Fruit fly (Drosophila melanogaster) whole organism, embryonic: ENCODE measurements around the gene CG11980.

Source experiments
- Atf6 ChIP-seq: fragments of 200-800 bp; sonication (Bioruptor generic); IDR thresholded peaks from 2 replicates; pipeline ENCODE4 v1.3.6; 2022; ENCODE audit warnings: missing biosample characterization, missing genetic modification characterization
- C15 ChIP-seq: fragments of 200-800 bp; sonication (Bioruptor generic); IDR thresholded peaks from 3 replicates; pipeline ENCODE4 v1.3.6; 2022; ENCODE audit warnings: missing biosample characterization, missing genetic modification characterization
- CG10147 ChIP-seq: fragments of 200-800 bp; sonication (Bioruptor generic); optimal IDR thresholded peaks from 2 replicates; lab custom pipeline; 2019; ENCODE audit warnings: missing biosample characterization, mild to moderate bottlenecking, missing genetic modification characterization, moderate library complexity
- CG10274 ChIP-seq: fragments of 200-800 bp; sonication (Bioruptor generic); optimal IDR thresholded peaks from 3 replicates; lab custom pipeline; 2017; ENCODE audit warnings: missing biosample characterization, mild to moderate bottlenecking, missing genetic modification characterization
- CG10565 ChIP-seq: fragments of 200-800 bp; sonication (Bioruptor generic); optimal IDR thresholded peaks from 3 replicates; lab custom pipeline; 2016; ENCODE audit warnings: missing biosample characterization, mild to moderate bottlenecking, missing genetic modification characterization
- CG11085 ChIP-seq: fragments of 200-800 bp; sonication (Bioruptor generic); IDR thresholded peaks from 2 replicates; pipeline ENCODE4 v1.3.6; 2022; ENCODE audit warnings: missing biosample characterization, missing genetic modification characterization
- CG12104 ChIP-seq: fragments of 200-800 bp; sonication (Bioruptor generic); optimal IDR thresholded peaks from 3 replicates; lab custom pipeline; 2016; ENCODE audit warnings: missing biosample characterization, missing genetic modification characterization
- CG12659 ChIP-seq: fragments of 200-800 bp; sonication (Bioruptor generic); optimal IDR thresholded peaks from 3 replicates; lab custom pipeline; 2017; ENCODE audit warnings: mild to moderate bottlenecking, missing biosample characterization, missing genetic modification reagents, missing genetic modification characterization
- CG12942 ChIP-seq: fragments of 200-800 bp; sonication (Bioruptor generic); optimal IDR thresholded peaks from 3 replicates; lab custom pipeline; 2016; ENCODE audit warnings: missing biosample characterization, missing genetic modification characterization
- CG15073 ChIP-seq: fragments of 200-800 bp; sonication (Bioruptor generic); optimal IDR thresholded peaks from 2 replicates; lab custom pipeline; 2016; ENCODE audit warnings: missing biosample characterization, missing genetic modification characterization
- CG30403 ChIP-seq: fragments of 200-800 bp; sonication (Bioruptor generic); optimal IDR thresholded peaks from 3 replicates; lab custom pipeline; 2016; ENCODE audit warnings: missing biosample characterization, missing genetic modification characterization
- CG34376 ChIP-seq: fragments of 200-800 bp; sonication (Bioruptor generic); optimal IDR thresholded peaks from 2 replicates; lab custom pipeline; 2018; ENCODE audit warnings: missing biosample characterization, mild to moderate bottlenecking, missing genetic modification characterization
- CG7839 ChIP-seq: fragments of 200-800 bp; sonication (Bioruptor generic); optimal IDR thresholded peaks from 3 replicates; lab custom pipeline; 2018; ENCODE audit warnings: missing biosample characterization, mild to moderate bottlenecking, missing genetic modification characterization, moderate library complexity
- Deaf1 ChIP-seq: fragments of 200-800 bp; optimal IDR thresholded peaks from 3 replicates; lab custom pipeline; 2019; ENCODE audit warnings: missing biosample characterization, mild to moderate bottlenecking, missing genetic modification characterization, moderate library complexity
- Doc3 ChIP-seq: fragments of 200-800 bp; sonication (Bioruptor generic); IDR thresholded peaks from 3 replicates; pipeline ENCODE4 v1.3.6; 2022; ENCODE audit warnings: missing biosample characterization, missing genetic modification characterization; ENCODE audit not compliant: partially characterized antibody
- Drgx ChIP-seq: fragments of 200-800 bp; sonication (Bioruptor generic); IDR thresholded peaks from 2 replicates; pipeline ENCODE4 v1.3.6; 2022; ENCODE audit warnings: missing biosample characterization, missing genetic modification characterization
- E2f2 ChIP-seq: fragments of 200-800 bp; sonication (Bioruptor generic); IDR thresholded peaks from 2 replicates; pipeline ENCODE4 v1.3.6; 2022; ENCODE audit warnings: missing biosample characterization, missing genetic modification characterization
- Eip74EF ChIP-seq, 2 experiments: fragments of 200-800 bp in 1 of 2; fragments of >200 bp in 1 of 2; sonication (Bioruptor generic) in 1 of 2; optimal IDR thresholded peaks; 2 replicates each; lab custom pipeline; 2017 to 2019; ENCODE audit warnings: missing biosample characterization in 2 of 2, missing genetic modification characterization in 2 of 2, mild to moderate bottlenecking in 1 of 2, moderate library complexity in 1 of 2
- Fer3 ChIP-seq: fragments of 200-800 bp; sonication (Bioruptor generic); optimal IDR thresholded peaks from 2 replicates; lab custom pipeline; 2018; ENCODE audit warnings: missing biosample characterization, mild to moderate bottlenecking, missing genetic modification characterization, moderate library complexity
- HLHmδ ChIP-seq: fragments of 200-800 bp; sonication (Bioruptor generic); optimal IDR thresholded peaks from 2 replicates; lab custom pipeline; 2018; ENCODE audit warnings: missing biosample characterization, mild to moderate bottlenecking, missing genetic modification characterization, moderate library complexity
- Hand ChIP-seq: fragments of 200-800 bp; sonication (Bioruptor generic); optimal IDR thresholded peaks from 2 replicates; lab custom pipeline; 2017; ENCODE audit warnings: mild to moderate bottlenecking, missing biosample characterization, missing genetic modification reagents, missing genetic modification characterization
- Hey ChIP-seq: fragments of 200-800 bp; sonication (Bioruptor generic); optimal IDR thresholded peaks from 3 replicates; lab custom pipeline; 2018; ENCODE audit warnings: missing biosample characterization, mild to moderate bottlenecking, missing genetic modification characterization
- HmgD ChIP-seq: fragments of 200-800 bp; sonication (Bioruptor generic); optimal IDR thresholded peaks from 3 replicates; lab custom pipeline; 2016; ENCODE audit warnings: missing biosample characterization, missing genetic modification characterization
- HmgZ ChIP-seq: fragments of 200-800 bp; sonication (Bioruptor generic); optimal IDR thresholded peaks from 2 replicates; lab custom pipeline; 2018; ENCODE audit warnings: missing biosample characterization, mild to moderate bottlenecking, missing genetic modification characterization
- Hmr ChIP-seq: fragments of 200-800 bp; sonication (Bioruptor generic); optimal IDR thresholded peaks from 3 replicates; lab custom pipeline; 2017; ENCODE audit warnings: mild to moderate bottlenecking, missing biosample characterization, missing genetic modification reagents, missing genetic modification characterization
- Hmx ChIP-seq: fragments of 200-800 bp; sonication (Bioruptor generic); optimal IDR thresholded peaks from 2 replicates; lab custom pipeline; 2016; ENCODE audit warnings: missing biosample characterization, missing genetic modification characterization
- Hsf ChIP-seq: fragments of 200-800 bp; sonication (Bioruptor generic); optimal IDR thresholded peaks from 3 replicates; lab custom pipeline; 2016; ENCODE audit warnings: missing biosample characterization, missing genetic modification characterization
- Mes4 ChIP-seq: fragments of 200-800 bp; sonication (Bioruptor generic); optimal IDR thresholded peaks from 2 replicates; lab custom pipeline; 2016; ENCODE audit warnings: missing biosample characterization, missing genetic modification characterization
- NC2α ChIP-seq: fragments of 200-800 bp; sonication (Bioruptor generic); optimal IDR thresholded peaks from 2 replicates; lab custom pipeline; 2016; ENCODE audit warnings: missing biosample characterization, missing genetic modification characterization
- NFAT ChIP-seq: fragments of 200-800 bp; sonication (Bioruptor generic); IDR thresholded peaks from 2 replicates; pipeline ENCODE4 v1.3.6; 2022; ENCODE audit warnings: missing biosample characterization, missing genetic modification characterization
- Side ChIP-seq: fragments of 200-800 bp; sonication (Bioruptor generic); optimal IDR thresholded peaks from 2 replicates; lab custom pipeline; 2016; ENCODE audit warnings: missing biosample characterization, missing genetic modification characterization
- Trl ChIP-seq, 3 experiments: fragments of >200 bp in 2 of 3; fragments of 200-800 bp in 1 of 3; sonication (Bioruptor generic) in 1 of 3; optimal IDR thresholded peaks; 2 replicates in 1 of 3; 3 replicates in 2 of 3; lab custom pipeline; 2016 to 2017; ENCODE audit warnings: missing biosample characterization in 1 of 3, missing genetic modification characterization in 1 of 3
- ash1 ChIP-seq: fragments of 200-800 bp; sonication (Bioruptor generic); optimal IDR thresholded peaks from 2 replicates; lab custom pipeline; 2018; ENCODE audit warnings: missing biosample characterization, mild to moderate bottlenecking, missing genetic modification characterization
- bowl ChIP-seq: fragments of 200-800 bp; sonication (Bioruptor generic); IDR thresholded peaks from 2 replicates; pipeline ENCODE4 v1.3.6; 2022; ENCODE audit warnings: missing biosample characterization, missing genetic modification characterization
- chinmo ChIP-seq: fragments of 200-800 bp; sonication (Bioruptor generic); IDR thresholded peaks from 4 replicates; pipeline ENCODE4 v1.3.6; 2022; ENCODE audit warnings: missing biosample characterization, missing genetic modification characterization; ENCODE audit not compliant: partially characterized antibody
- da ChIP-seq: fragments of 200-800 bp; sonication (Bioruptor generic); optimal IDR thresholded peaks from 2 replicates; lab custom pipeline; 2016; ENCODE audit warnings: missing biosample characterization, missing genetic modification characterization
- dati ChIP-seq: fragments of 200-800 bp; sonication (Bioruptor generic); IDR thresholded peaks from 2 replicates; pipeline ENCODE4 v1.3.6; 2022; ENCODE audit warnings: missing biosample characterization, missing genetic modification characterization
- dmrt11E ChIP-seq: fragments of 200-800 bp; sonication (Bioruptor generic); optimal IDR thresholded peaks from 3 replicates; lab custom pipeline; 2018; ENCODE audit warnings: missing biosample characterization, mild to moderate bottlenecking, missing genetic modification characterization, moderate library complexity
- ems ChIP-seq: fragments of 200-800 bp; sonication (Bioruptor generic); optimal IDR thresholded peaks from 3 replicates; lab custom pipeline; 2016; ENCODE audit warnings: missing biosample characterization, missing genetic modification characterization
- exex ChIP-seq: fragments of 200-800 bp; sonication (Bioruptor generic); optimal IDR thresholded peaks from 4 replicates; lab custom pipeline; 2018; ENCODE audit warnings: missing biosample characterization, mild to moderate bottlenecking, missing genetic modification characterization, moderate library complexity
- gem ChIP-seq: fragments of 200-800 bp; sonication (Bioruptor generic); optimal IDR thresholded peaks from 2 replicates; lab custom pipeline; 2019; ENCODE audit warnings: missing biosample characterization, mild to moderate bottlenecking, missing genetic modification characterization, moderate library complexity
- hth ChIP-seq: fragments of >200 bp; optimal IDR thresholded peaks from 2 replicates; lab custom pipeline; 2017; ENCODE audit warnings: inconsistent platforms
- maf-S ChIP-seq: fragments of 200-800 bp; sonication (Bioruptor generic); optimal IDR thresholded peaks from 2 replicates; lab custom pipeline; 2016; ENCODE audit warnings: missing biosample characterization, missing genetic modification characterization
- onecut ChIP-seq: fragments of 200-800 bp; sonication (Bioruptor generic); IDR thresholded peaks from 2 replicates; pipeline ENCODE4 v1.3.6; 2022; ENCODE audit warnings: missing biosample characterization, missing genetic modification characterization
- pho ChIP-seq: fragments of 200-800 bp; sonication (Bioruptor generic); optimal IDR thresholded peaks from 2 replicates; lab custom pipeline; 2016; ENCODE audit warnings: missing biosample characterization, missing genetic modification characterization
- repo ChIP-seq: fragments of 200-800 bp; sonication (Bioruptor generic); optimal IDR thresholded peaks from 2 replicates; lab custom pipeline; 2016; ENCODE audit warnings: missing biosample characterization, missing genetic modification characterization
- scrt ChIP-seq: fragments of 200-800 bp; sonication (Bioruptor generic); optimal IDR thresholded peaks from 2 replicates; lab custom pipeline; 2018; ENCODE audit warnings: missing biosample characterization, mild to moderate bottlenecking, missing genetic modification characterization, moderate library complexity
- sd ChIP-seq: fragments of 200-800 bp; sonication (Bioruptor generic); optimal IDR thresholded peaks from 3 replicates; lab custom pipeline; 2018; ENCODE audit warnings: missing biosample characterization, mild to moderate bottlenecking, missing genetic modification characterization, moderate library complexity
- sim ChIP-seq: fragments of 200-800 bp; sonication (Bioruptor generic); IDR thresholded peaks from 2 replicates; pipeline ENCODE4 v1.3.6; 2022; ENCODE audit warnings: missing biosample characterization, missing genetic modification characterization
- sima ChIP-seq: fragments of 200-800 bp; sonication (Bioruptor generic); optimal IDR thresholded peaks from 2 replicates; lab custom pipeline; 2016; ENCODE audit warnings: missing biosample characterization, missing genetic modification characterization
- tup ChIP-seq: fragments of 200-800 bp; sonication (Bioruptor generic); optimal IDR thresholded peaks from 2 replicates; lab custom pipeline; 2016; ENCODE audit warnings: missing biosample characterization, mild to moderate bottlenecking, missing genetic modification characterization, moderate library complexity

The CG11980 gene

dm6 chr3R:8980776-8981165 lies 23.0 kb upstream of the CG11980 start, which contains the start of gene CAHbeta (continued):
- no peak for TF ChIP-seq Mes4 (GFP tag; lab: Kevin White, UChicago)
- no peak for TF ChIP-seq dmrt11E
- no peak for TF ChIP-seq repo (GFP tag; lab: Kevin White, UChicago)
- peak; percentile 84 for TF ChIP-seq scrt (GFP tag; lab: Kevin White, UChicago)
- TF ChIP-seq maf-S (GFP tag; lab: Kevin White, UChicago), result no peak
- TF ChIP-seq CG34376, result peak; percentile 81
- no peak for TF ChIP-seq CG15073
- TF ChIP-seq Side, result no peak
- no peak for TF ChIP-seq CG7839
- TF ChIP-seq C15, result no peak
- TF ChIP-seq sim, result no peak
- TF ChIP-seq Hsf, result no peak
- no peak for TF ChIP-seq da (GFP tag; lab: Kevin White, UChicago)
- TF ChIP-seq CG10147 (GFP tag; lab: Kevin White, UChicago), result peak; percentile 7
- no peak for TF ChIP-seq CG11085 (GFP tag; lab: Robert Waterston, UW)
- peak; percentile 73 for TF ChIP-seq sd
- TF ChIP-seq CG12942 (GFP tag; lab: Kevin White, UChicago), result no peak
- no peak for TF ChIP-seq Hmx (GFP tag; lab: Kevin White, UChicago)
- peak; percentile 38 for TF ChIP-seq HmgZ (tag; lab: Kevin White, UChicago)
- peak; percentile 17 for TF ChIP-seq exex (tag; lab: Kevin White, UChicago)
- TF ChIP-seq CG10274 (GFP tag; lab: Kevin White, UChicago), result no peak
- TF ChIP-seq dati (GFP tag; lab: Robert Waterston, UW), result no peak
- TF ChIP-seq ash1 (GFP tag; lab: Kevin White, UChicago), result no peak
- TF ChIP-seq CG30403, result no peak
- no peak for TF ChIP-seq ems (GFP tag; lab: Kevin White, UChicago)
- TF ChIP-seq onecut (GFP tag; lab: Robert Waterston, UW), result 0 out of 2 replicates have a peak, but pooled peaks have one; percentile 12
- peak; percentile 80 to 93 for TF ChIP-seq Trl (optimal IDR thresholded peaks at IDR 0.05; lab: Kevin White, UChicago)
- no peak for TF ChIP-seq Trl (GFP tag; optimal IDR thresholded peaks at IDR 0.05; lab: Kevin White, UChicago)
- TF ChIP-seq Drgx (GFP tag; lab: Robert Waterston, UW), result no peak
- TF ChIP-seq Eip74EF (GFP tag; optimal IDR thresholded peaks at IDR 0.05; lab: Kevin White, UChicago), result no peak
- no peak for TF ChIP-seq HLHmδ (GFP tag; lab: Kevin White, UChicago)
- no peak for TF ChIP-seq CG12104 (GFP tag; lab: Kevin White, UChicago)
- TF ChIP-seq hth (lab: Kevin White, UChicago), result no peak
- peak; percentile 42; the same call in 1 of the 3 replicates for TF ChIP-seq Doc3 (GFP tag; lab: Robert Waterston, UW)
- no peak for TF ChIP-seq Atf6 (GFP tag; lab: Robert Waterston, UW)
- TF ChIP-seq HmgD (GFP tag; lab: Kevin White, UChicago), result no peak
- no peak for TF ChIP-seq CG12659 (GFP tag; lab: Kevin White, UChicago)
- TF ChIP-seq E2f2, result no peak
- no peak for TF ChIP-seq NFAT
- no peak for TF ChIP-seq NC2α (GFP tag; lab: Kevin White, UChicago)
- TF ChIP-seq Hand (GFP tag; lab: Kevin White, UChicago), result peak; percentile 65
- TF ChIP-seq Hmr (GFP tag; lab: Kevin White, UChicago), result no peak
- no peak for TF ChIP-seq CG10565 (GFP tag; lab: Kevin White, UChicago)
- no peak for TF ChIP-seq sima (GFP tag; lab: Kevin White, UChicago)
- TF ChIP-seq Deaf1 (tag; lab: Kevin White, UChicago), result no peak
- no peak for TF ChIP-seq gem (tag; lab: Kevin White, UChicago)
- no peak for TF ChIP-seq tup (GFP tag; lab: Kevin White, UChicago)
- no peak for TF ChIP-seq Hey
- 0 out of 4 replicates have a peak, but pooled peaks have one; percentile 71 for TF ChIP-seq chinmo (GFP tag; lab: Robert Waterston, UW)
- TF ChIP-seq bowl (GFP tag; lab: Robert Waterston, UW), result no peak
- no peak for TF ChIP-seq pho (GFP tag; lab: Kevin White, UChicago)
- TF ChIP-seq Fer3 (tag; lab: Kevin White, UChicago), result no peak
